Worm (Caenorhabditis elegans) whole organism, mixed stage, embryonic: ENCODE data around the gene R05D3.9.

ENCODE experiments used
- blmp-1 ChIP-seq: fragments of 150-350 bp; optimal IDR thresholded peaks from 2 replicates; lab custom pipeline; 2014; ENCODE audit warnings: missing biosample characterization, missing genetic modification characterization
- elt-1 ChIP-seq: sonication (generic microtip); optimal IDR thresholded peaks from 2 replicates; lab custom pipeline; 2017; ENCODE audit warnings: missing genetic modification characterization, mild to moderate bottlenecking, missing compliant biosample characterization, antibody characterized with exemption, moderate library complexity, borderline replicate concordance; ENCODE audit not compliant: insufficient read depth
- hlh-1 ChIP-seq: fragments of 150-350 bp; optimal IDR thresholded peaks from 2 replicates; lab custom pipeline; 2014; ENCODE audit warnings: missing biosample characterization, missing genetic modification reagents, missing genetic modification characterization
- lsy-2 ChIP-seq: fragments of 150-350 bp; optimal IDR thresholded peaks from 2 replicates; lab custom pipeline; 2014; ENCODE audit warnings: missing biosample characterization, missing genetic modification characterization
- nhr-12 ChIP-seq: fragments of 150-350 bp; optimal IDR thresholded peaks from 2 replicates; lab custom pipeline; 2014; ENCODE audit warnings: missing biosample characterization, missing genetic modification characterization
- nhr-76 ChIP-seq: sonication (generic microtip); optimal IDR thresholded peaks from 2 replicates; lab custom pipeline; 2017; ENCODE audit warnings: missing biosample characterization, missing genetic modification characterization
- sem-2 ChIP-seq: fragments of 200-800 bp; sonication (Bioruptor generic); optimal IDR thresholded peaks from 2 replicates; lab custom pipeline; 2018; ENCODE audit warnings: mild to moderate bottlenecking, missing genetic modification characterization, missing compliant biosample characterization

DNA sequence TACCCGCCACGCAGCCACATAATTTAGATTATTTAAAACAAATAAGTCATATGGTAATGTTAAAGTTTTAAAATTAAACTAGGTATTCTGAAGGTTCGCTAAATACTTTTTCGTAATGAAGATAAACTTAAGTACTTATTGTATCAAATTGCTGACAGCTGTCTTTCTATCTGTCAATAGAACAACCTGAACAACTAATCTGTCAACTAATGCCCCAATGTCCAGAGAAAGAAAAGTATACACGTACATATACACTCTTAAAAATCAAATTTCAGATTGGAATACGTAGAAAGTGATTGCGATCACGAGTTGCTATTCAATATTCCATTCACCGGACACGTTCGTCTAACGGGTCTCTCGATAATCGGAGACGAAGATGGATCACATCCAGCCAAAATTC, 42.2 kb upstream of the R05D3.9 start:
- TF ChIP-seq nhr-76 (tag; lab: Kevin White, UChicago) (no peak), lsy-2 (no peak), blmp-1 (no peak), sem-2 (GFP tag; lab: Kevin White, UChicago) (no peak), nhr-12 (no peak), elt-1 (no peak), hlh-1 (tag; lab: Kevin White, UChicago) (no peak)
